Fruit fly (Drosophila melanogaster): ENCODE results near the gene Tsp86D.

Tsp86D gene

DNA sequence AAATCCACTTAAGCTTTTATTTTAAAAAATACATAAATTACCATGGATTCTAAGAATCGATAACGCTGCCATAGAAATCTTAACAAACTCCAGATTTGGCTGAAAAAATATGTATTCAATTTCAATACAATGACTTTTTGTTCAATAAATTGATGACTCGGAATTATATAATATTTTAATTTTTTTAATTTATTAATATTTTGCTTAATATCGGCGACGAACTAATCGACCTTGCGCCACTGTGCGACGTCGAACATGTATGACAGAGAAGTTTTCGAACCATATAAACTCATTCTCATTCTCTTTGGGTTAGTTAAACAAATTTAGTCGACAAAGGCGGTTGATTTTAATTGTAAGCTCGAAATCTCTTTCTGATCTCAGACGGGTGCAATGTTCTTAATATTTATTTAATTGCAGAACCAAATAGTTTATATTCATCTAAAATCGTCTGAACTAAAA lies 19.0 kb upstream of the Tsp86D start, which contains the start of gene CG42394 (continued):
- TF ChIP-seq bbx (GFP tag; IDR thresholded peaks at IDR 0.05; ENCODE audit: partially characterized antibody) (0 out of 2 replicates have a peak, but pooled peaks have one; percentile 37), CG17568 (GFP tag; optimal IDR thresholded peaks at IDR 0.05) (no peak), slou (GFP tag; optimal IDR thresholded peaks at IDR 0.05) (peak; percentile 84), Myb (GFP tag; optimal IDR thresholded peaks at IDR 0.05) (peak; percentile 4), Elba2 (GFP tag; optimal IDR thresholded peaks at IDR 0.05) (peak; percentile 46), CG6654 (GFP tag; optimal IDR thresholded peaks at IDR 0.05) (peak; percentile 89), CG13296 (GFP tag; optimal IDR thresholded peaks at IDR 0.05) (peak; percentile 94), ash1 (GFP tag; optimal IDR thresholded peaks at IDR 0.05) (no peak), eve (GFP tag; optimal IDR thresholded peaks at IDR 0.05) (peak in 1 of 2 experiments; percentile 67), schlank (tag; optimal IDR thresholded peaks at IDR 0.05) (peak; percentile 70), D19B (GFP tag; optimal IDR thresholded peaks at IDR 0.05) (peak; percentile 91), ind (GFP tag; optimal IDR thresholded peaks at IDR 0.05) (peak; percentile 88), CG14050 (GFP tag; IDR thresholded peaks at IDR 0.05) (peak; percentile 92), psq (GFP tag; optimal IDR thresholded peaks at IDR 0.05) (peak; percentile 72), Hr39 (optimal IDR thresholded peaks at IDR 0.05) (no peak), CG10431 (GFP tag; optimal IDR thresholded peaks at IDR 0.05) (peak; percentile 79), CG7963 (GFP tag; IDR thresholded peaks at IDR 0.05; ENCODE audit: partially characterized antibody) (no peak), Hsf (GFP tag; optimal IDR thresholded peaks at IDR 0.05) (peak; percentile 84), H2.0 (GFP tag; IDR thresholded peaks at IDR 0.05) (peak; percentile 93), CG6272 (GFP tag; IDR thresholded peaks at IDR 0.05) (peak; percentile 88), nmo (GFP tag; optimal IDR thresholded peaks at IDR 0.05) (peak; percentile 98), CG10979 (tag; optimal IDR thresholded peaks at IDR 0.05) (peak; percentile 98), inv (GFP tag; IDR thresholded peaks at IDR 0.05; ENCODE audit: partially characterized antibody) (peak; percentile 30; the same call in 1 of the 2 replicates), run (tag; optimal IDR thresholded peaks at IDR 0.05) (peak; percentile 80), CG11560 (tag; IDR thresholded peaks at IDR 0.05) (peak; percentile 8; the same call in 1 of the 3 replicates), tna (GFP tag; IDR thresholded peaks at IDR 0.05; ENCODE audit: partially characterized antibody) (no peak), Usf (GFP tag; optimal IDR thresholded peaks at IDR 0.05) (peak; percentile 89), ci (GFP tag; IDR thresholded peaks at IDR 0.05) (peak; percentile 96), CG30020 (tag; optimal IDR thresholded peaks at IDR 0.05) (peak; percentile 76), Fer3 (tag; optimal IDR thresholded peaks at IDR 0.05) (peak; percentile 95), Atf-2 (GFP tag; optimal IDR thresholded peaks at IDR 0.05) (peak; percentile 58), sima (GFP tag; optimal IDR thresholded peaks at IDR 0.05) (no peak), Pdp1 (GFP tag; optimal IDR thresholded peaks at IDR 0.05) (peak; percentile 63 to 86), HmgZ (tag; optimal IDR thresholded peaks at IDR 0.05) (peak; percentile 89), Hand (GFP tag; optimal IDR thresholded peaks at IDR 0.05) (peak; percentile 92), CG11723 (GFP tag; optimal IDR thresholded peaks at IDR 0.05) (peak; percentile 90), cato (GFP tag; optimal IDR thresholded peaks at IDR 0.05; ENCODE audit: borderline replicate concordance) (peak; percentile 84), Dip2 (GFP tag; IDR thresholded peaks at IDR 0.05) (no peak), Atf6 (GFP tag; IDR thresholded peaks at IDR 0.05) (peak; percentile 96), Vsx1 (GFP tag; optimal IDR thresholded peaks at IDR 0.05) (peak; percentile 94), Hey (tag; optimal IDR thresholded peaks at IDR 0.05) (peak; percentile 30), CG4617 (GFP tag; optimal IDR thresholded peaks at IDR 0.05; ENCODE audit: borderline replicate concordance) (peak; percentile 67), CG42726 (GFP tag; IDR thresholded peaks at IDR 0.05; ENCODE audit: partially characterized antibody) (peak; percentile 58; the same call in 1 of the 2 replicates), CG15514 (GFP tag; optimal IDR thresholded peaks at IDR 0.05) (peak; percentile 89), CG30403 (GFP tag; optimal IDR thresholded peaks at IDR 0.05) (peak; percentile 92), yki (optimal IDR thresholded peaks at IDR 0.05) (no peak), CG6765 (GFP tag; optimal IDR thresholded peaks at IDR 0.05) (peak; percentile 92), klu (GFP tag; IDR thresholded peaks at IDR 0.05) (no peak), CG7271 (tag; optimal IDR thresholded peaks at IDR 0.05) (peak; percentile 96), gsb-n (tag; optimal IDR thresholded peaks at IDR 0.05) (peak; percentile 94)

Measured in whole organism, embryonic.